Fruit fly (Drosophila melanogaster): ENCODE results near the gene CG43082.

- TF ChIP-seq Clk (GFP tag; optimal IDR thresholded peaks at IDR 0.05) (no peak), tj (GFP tag; optimal IDR thresholded peaks at IDR 0.05) (no peak), kay (GFP tag; ENCODE audit: borderline replicate concordance) (no peak), CG1620 (GFP tag; optimal IDR thresholded peaks at IDR 0.05) (no peak), Hr96 (GFP tag; optimal IDR thresholded peaks at IDR 0.05) (no peak), bab1 (GFP tag; optimal IDR thresholded peaks at IDR 0.05) (no peak), toe (GFP tag; optimal IDR thresholded peaks at IDR 0.05) (no peak), CG14711 (tag; optimal IDR thresholded peaks at IDR 0.05) (no peak), cnc (optimal IDR thresholded peaks at IDR 0.05) (no peak)
Measured at dm6 chr3L:15678284-15678683, 16.6 kb downstream of the CG43082 start.

Data from whole organism, adult.